Worm (Caenorhabditis elegans) whole organism, L4/young adult: Measurements from ENCODE around the gene C25E10.13.

Experiments used
- W03F9.2 ChIP-seq: fragments of 150-350 bp; optimal IDR thresholded peaks from 2 replicates; lab custom pipeline; 2014; ENCODE audit warnings: missing biosample characterization, missing genetic modification characterization
- dao-5 ChIP-seq: sonication (generic microtip); optimal IDR thresholded peaks from 2 replicates; lab custom pipeline; 2016; ENCODE audit warnings: missing genotype, missing genetic modification characterization, moderate library complexity, missing compliant biosample characterization
- him-1 ChIP-seq: sonication (generic microtip); optimal IDR thresholded peaks from 2 replicates; lab custom pipeline; 2016; ENCODE audit warnings: missing genotype, missing genetic modification reagents, missing genetic modification characterization, missing compliant biosample characterization

DNA sequence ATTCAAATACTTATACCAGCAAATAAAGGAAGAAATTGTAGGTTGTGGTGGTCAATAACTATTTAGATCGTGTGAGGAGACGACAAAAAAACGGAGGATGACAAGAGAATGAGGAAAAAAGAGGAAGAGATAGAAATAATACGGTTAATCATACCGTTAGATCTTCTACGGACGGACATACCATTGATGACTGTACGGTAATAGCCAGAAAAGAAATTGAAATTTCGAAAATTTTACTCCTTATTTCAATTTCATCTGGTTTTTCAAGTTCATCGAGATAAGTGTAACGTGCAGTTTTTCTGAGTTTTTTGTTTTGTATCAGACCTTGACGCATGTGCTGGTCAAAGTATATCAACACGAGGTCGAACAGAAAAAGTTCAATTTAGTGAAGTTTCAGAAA is 6.4 kb downstream of the C25E10.13 start:
- TF ChIP-seq dao-5 (tag; lab: Kevin White, UChicago) (no peak), him-1 (tag; lab: Kevin White, UChicago) (no peak), W03F9.2 (tag; lab: Kevin White, UChicago) (no peak)
